Fruit fly (Drosophila melanogaster) whole organism, wandering third instar larva: Measurements from ENCODE around the gene NdufA3.

Experiments
- Abd-B ChIP-seq: fragments of >200 bp; optimal IDR thresholded peaks from 2 replicates; lab custom pipeline; 2017; ENCODE audit warnings: missing biosample characterization, missing genetic modification characterization
- Dfd ChIP-seq: fragments of >200 bp; optimal IDR thresholded peaks from 2 replicates; lab custom pipeline; 2017; ENCODE audit warnings: missing biosample characterization, missing genetic modification characterization
- Hr78 ChIP-seq: fragments of >200 bp; optimal IDR thresholded peaks from 2 replicates; lab custom pipeline; 2017; ENCODE audit warnings: missing biosample characterization, missing genetic modification characterization
- br ChIP-seq: fragments of 200-800 bp; sonication (Bioruptor generic); optimal IDR thresholded peaks from 2 replicates; lab custom pipeline; 2016; ENCODE audit warnings: missing biosample characterization, missing genetic modification characterization

dm6 chrX:9156388-9156823 lies 3.4 kb downstream of the NdufA3 start, which contains the start of gene His3.3B:
- TF ChIP-seq Dfd (GFP tag; lab: Kevin White, UChicago) (no peak), Hr78 (no peak), br (GFP tag; lab: Kevin White, UChicago) (peak; percentile 12), Abd-B (GFP tag; lab: Kevin White, UChicago) (no peak)
